Fruit fly (Drosophila melanogaster): Measurements from ENCODE around the gene yellow-e3.

Gene yellow-e3

dm6 chr3R:13365665-13366414 is 38.8 kb downstream of the yellow-e3 start:
- TF ChIP-seq CG7045 (GFP tag; optimal IDR thresholded peaks at IDR 0.05) (no peak), kay (GFP tag; ENCODE audit: borderline replicate concordance) (peak; percentile 56)

DNA sequence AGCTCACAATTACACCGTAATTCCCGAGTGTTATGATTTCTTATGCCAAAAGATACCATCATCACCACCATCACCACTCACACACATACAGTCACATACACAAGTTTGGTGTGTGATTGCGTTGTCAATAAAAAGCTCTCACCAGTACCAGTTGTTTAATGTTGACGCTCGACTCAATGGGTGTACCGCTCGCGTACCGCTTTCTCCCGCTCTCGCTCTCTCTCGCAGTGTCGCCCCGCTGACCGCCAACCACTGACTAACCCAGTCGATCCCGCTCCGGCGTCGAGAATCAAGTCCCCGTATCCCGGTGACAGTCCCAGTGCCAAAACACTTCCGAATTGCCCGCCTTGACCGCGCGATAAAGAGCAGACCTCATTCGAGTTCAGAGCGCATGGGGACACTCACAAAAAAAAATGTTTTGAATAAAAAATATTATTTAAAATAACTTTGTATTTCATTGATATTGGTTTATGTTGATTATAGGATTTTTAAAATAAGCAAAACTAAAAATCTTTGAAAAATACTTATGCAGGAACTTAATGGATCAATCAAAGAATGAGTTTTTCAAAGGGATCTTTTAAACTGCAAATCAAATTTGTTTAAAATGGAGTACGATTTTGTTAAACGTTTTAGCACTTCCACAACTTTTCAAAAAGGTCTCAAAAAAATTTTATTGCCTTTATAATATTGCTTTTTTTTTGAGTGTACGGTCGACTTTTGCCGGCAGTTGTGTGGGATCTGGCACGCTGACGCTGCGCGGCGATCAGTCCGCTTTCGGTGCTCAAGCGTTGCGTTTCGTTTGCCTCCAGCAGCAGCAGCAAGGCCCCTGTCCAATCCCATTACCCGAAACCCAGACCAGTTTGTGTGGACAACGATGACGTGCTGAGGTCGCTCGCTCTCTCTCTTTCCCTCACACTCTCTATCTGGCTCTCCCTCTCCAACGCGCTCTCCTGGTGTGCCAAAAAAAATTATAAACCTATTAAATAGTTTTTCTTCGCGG is 40.2 kb downstream of the yellow-e3 start, which contains the start of gene Dic1:
TSS of gene Dic1 (plus strand) at position 764 of the 1,000 bp plus-strand sequence.
- peak; percentile 97 for TF ChIP-seq CG12768 (GFP tag; optimal IDR thresholded peaks at IDR 0.05)
- peak; percentile 95 for TF ChIP-seq CG5204 (GFP tag; optimal IDR thresholded peaks at IDR 0.05)
- peak; percentile 78 for TF ChIP-seq Mnt (GFP tag; optimal IDR thresholded peaks at IDR 0.05)
- TF ChIP-seq Hr96 (GFP tag; optimal IDR thresholded peaks at IDR 0.05) = peak; percentile 86
- TF ChIP-seq CG7045 (GFP tag; optimal IDR thresholded peaks at IDR 0.05) = peak; percentile 98
- peak; percentile 98 for TF ChIP-seq kay (GFP tag; ENCODE audit: borderline replicate concordance)
- peak; percentile 96 for TF ChIP-seq CG7101 (tag; optimal IDR thresholded peaks at IDR 0.05)
- peak; percentile 94 for TF ChIP-seq CG14711 (tag; optimal IDR thresholded peaks at IDR 0.05)
- peak; percentile 82 for TF ChIP-seq ovo (GFP tag; optimal IDR thresholded peaks at IDR 0.05)
- peak; percentile 89 for TF ChIP-seq CG1620 (GFP tag; optimal IDR thresholded peaks at IDR 0.05)
- peak; percentile 99 for TF ChIP-seq CG11617 (GFP tag; optimal IDR thresholded peaks at IDR 0.05)
- TF ChIP-seq Crg-1 (GFP tag; optimal IDR thresholded peaks at IDR 0.05) = peak; percentile 92
- no peak for TF ChIP-seq cnc (optimal IDR thresholded peaks at IDR 0.05)
- peak; percentile 83 for TF ChIP-seq tj (GFP tag; optimal IDR thresholded peaks at IDR 0.05)
- peak; percentile 93 for TF ChIP-seq toe (GFP tag; optimal IDR thresholded peaks at IDR 0.05)
- TF ChIP-seq bab1 (GFP tag; optimal IDR thresholded peaks at IDR 0.05) = peak; percentile 94
- peak; percentile 95 for TF ChIP-seq CG33017 (tag; optimal IDR thresholded peaks at IDR 0.05)
- TF ChIP-seq cic (GFP tag; optimal IDR thresholded peaks at IDR 0.05) = peak; percentile 62
- peak; percentile 93 for TF ChIP-seq Clk (GFP tag; optimal IDR thresholded peaks at IDR 0.05)
- peak; percentile 90 for TF ChIP-seq pad (GFP tag; optimal IDR thresholded peaks at IDR 0.05)

DNA sequence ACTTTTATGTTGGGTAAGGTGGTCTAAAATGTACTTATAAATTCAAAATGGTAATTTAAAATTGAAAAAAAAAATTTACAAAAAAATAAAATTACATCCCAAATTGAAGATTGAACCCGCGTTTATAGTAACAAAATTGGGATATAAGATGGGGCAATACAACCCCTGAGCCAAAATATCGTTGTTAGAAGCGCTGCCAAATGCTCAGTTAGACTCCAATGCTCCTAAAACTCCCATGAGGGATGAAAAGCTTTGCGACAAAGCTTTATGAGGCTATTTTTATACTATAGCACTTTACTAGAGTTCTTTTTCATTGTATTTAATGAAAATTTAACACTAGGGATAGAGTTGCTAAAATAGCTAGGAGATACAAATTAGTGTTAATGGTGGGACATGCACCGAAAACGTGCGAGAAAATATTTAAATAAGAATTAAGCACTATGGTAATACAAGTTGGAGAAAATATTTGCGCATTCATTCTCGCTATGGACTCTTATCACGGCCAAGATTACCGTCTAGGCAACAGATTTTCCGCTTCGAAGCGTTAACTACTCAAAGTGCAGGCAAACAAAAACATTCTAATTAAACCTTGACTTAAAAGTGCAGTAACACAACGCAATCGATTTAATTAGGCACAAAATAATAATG is 41.2 kb downstream of the yellow-e3 start:
- TF ChIP-seq ovo (GFP tag; optimal IDR thresholded peaks at IDR 0.05) = no peak
- peak; percentile 80 for TF ChIP-seq pad (GFP tag; optimal IDR thresholded peaks at IDR 0.05)
- peak in 1 of 2 experiments; percentile 52 for TF ChIP-seq cnc (optimal IDR thresholded peaks at IDR 0.05)
- TF ChIP-seq kay (GFP tag; ENCODE audit: borderline replicate concordance) = peak; percentile 89

DNA sequence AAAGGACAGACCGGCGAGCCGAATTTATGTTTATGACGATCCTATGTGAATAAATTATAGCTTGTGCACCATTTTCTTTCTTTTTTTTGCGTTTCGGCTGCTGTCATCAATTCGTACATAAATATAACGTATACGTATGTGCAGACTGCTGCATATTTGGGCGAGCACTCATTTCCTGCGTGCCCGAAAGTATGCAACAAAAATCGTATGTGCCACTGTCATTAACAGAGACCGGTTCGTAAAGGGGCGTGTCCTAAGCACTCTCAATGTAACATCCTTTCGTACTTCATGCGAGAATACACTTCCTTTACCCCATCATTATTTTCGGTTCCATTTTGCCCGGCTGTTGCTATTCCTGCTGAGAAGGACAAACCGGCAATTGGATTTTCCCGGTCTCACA is 44.6 kb downstream of the yellow-e3 start:
- TF ChIP-seq CG12768 (GFP tag; optimal IDR thresholded peaks at IDR 0.05) (no peak), CG5204 (GFP tag; optimal IDR thresholded peaks at IDR 0.05) (no peak), tj (GFP tag; optimal IDR thresholded peaks at IDR 0.05) (no peak), CG33017 (tag; optimal IDR thresholded peaks at IDR 0.05) (no peak), CG11617 (GFP tag; optimal IDR thresholded peaks at IDR 0.05) (no peak), kay (GFP tag; ENCODE audit: borderline replicate concordance) (no peak), cnc (optimal IDR thresholded peaks at IDR 0.05) (no peak), pad (GFP tag; optimal IDR thresholded peaks at IDR 0.05) (no peak), CG7045 (GFP tag; optimal IDR thresholded peaks at IDR 0.05) (no peak), Crg-1 (GFP tag; optimal IDR thresholded peaks at IDR 0.05) (no peak), toe (GFP tag; optimal IDR thresholded peaks at IDR 0.05) (no peak), Mnt (GFP tag; optimal IDR thresholded peaks at IDR 0.05) (no peak), cic (GFP tag; optimal IDR thresholded peaks at IDR 0.05) (no peak)

- TF ChIP-seq CG5204 (GFP tag; optimal IDR thresholded peaks at IDR 0.05) (no peak), Hr96 (GFP tag; optimal IDR thresholded peaks at IDR 0.05) (no peak), toe (GFP tag; optimal IDR thresholded peaks at IDR 0.05) (no peak), CG7101 (tag; optimal IDR thresholded peaks at IDR 0.05) (no peak), CG11617 (GFP tag; optimal IDR thresholded peaks at IDR 0.05) (no peak)
Observed at dm6 chr3R:13356960-13357359, 47.7 kb downstream of the yellow-e3 start.
